Worm (Caenorhabditis elegans): ENCODE measurements around the gene grl-26.
A peak's percentile ranks its signal among the peaks of the same experiment; 100 is the strongest.

The grl-26 gene

DNA sequence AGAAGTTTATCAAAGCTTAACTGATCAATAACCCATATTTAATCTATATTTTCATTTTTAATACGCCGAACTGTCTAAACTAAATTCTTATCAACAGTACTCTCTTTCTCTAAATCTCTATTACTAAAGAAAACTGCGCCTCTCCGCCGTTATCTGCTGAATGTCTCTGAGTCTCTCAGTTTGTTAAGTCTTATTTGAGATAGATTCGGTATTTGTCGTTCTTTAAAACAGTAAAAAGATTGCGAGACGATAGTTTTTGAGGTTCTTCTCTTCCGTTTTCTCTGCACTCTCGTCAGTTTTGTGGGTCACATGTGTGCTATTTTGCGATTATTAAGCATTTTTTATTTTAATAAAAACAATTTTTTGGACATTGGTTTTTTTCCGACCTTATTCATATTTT lies 48.4 kb downstream of the grl-26 start, which contains the start of gene sma-10:
TSS of gene sma-10 (plus strand) at position 236 of the 400 bp plus-strand sequence.
- TF ChIP-seq mdl-1 (tag; optimal IDR thresholded peaks at IDR 0.05) (peak in 1 of 2 experiments; percentile 61), dpl-1 (GFP tag; optimal IDR thresholded peaks at IDR 0.05) (peak; percentile 34), nhr-42 (GFP tag; IDR thresholded peaks at IDR 0.05) (no peak), lin-29 (GFP tag; IDR thresholded peaks at IDR 0.05) (no peak), zip-11 (GFP tag; IDR thresholded peaks at IDR 0.05) (no peak), mep-1 (tag; optimal IDR thresholded peaks at IDR 0.05) (peak; percentile 74), spr-3 (GFP tag; optimal IDR thresholded peaks at IDR 0.05) (no peak), hlh-11 (tag; optimal IDR thresholded peaks at IDR 0.05) (peak; percentile 93), ZK337.2 (GFP tag; IDR thresholded peaks at IDR 0.05) (no peak), lin-15B (tag; optimal IDR thresholded peaks at IDR 0.05) (no peak), nhr-28 (tag; optimal IDR thresholded peaks at IDR 0.05) (peak; percentile 92), D1046.2 (GFP tag; IDR thresholded peaks at IDR 0.05) (no peak), nhr-48 (tag; optimal IDR thresholded peaks at IDR 0.05) (peak; percentile 64), T26A8.4 (GFP tag; IDR thresholded peaks at IDR 0.05) (no peak), mxl-3 (GFP tag; optimal IDR thresholded peaks at IDR 0.05) (peak; percentile 32), tra-1 (GFP tag; IDR thresholded peaks at IDR 0.05) (peak; percentile 15; the same call in 1 of the 2 replicates), nhr-6 (tag; optimal IDR thresholded peaks at IDR 0.05) (no peak), set-16 (GFP tag; IDR thresholded peaks at IDR 0.05) (no peak), zag-1 (tag; optimal IDR thresholded peaks at IDR 0.05) (no peak), snpc-1.2 (GFP tag; IDR thresholded peaks at IDR 0.05) (no peak), snpc-4 (tag; optimal IDR thresholded peaks at IDR 0.05) (no peak), lim-7 (GFP tag; IDR thresholded peaks at IDR 0.05) (no peak), ceh-20 (GFP tag; IDR thresholded peaks at IDR 0.05) (no peak), cey-2 (tag; optimal IDR thresholded peaks at IDR 0.05; ENCODE audit: borderline replicate concordance, insufficient read depth) (peak; percentile 38), daf-19 (GFP tag; conservative IDR thresholded peaks at IDR 0.05) (no peak), daf-8 (GFP tag; IDR thresholded peaks at IDR 0.05) (no peak), zfp-3 (GFP tag; conservative IDR thresholded peaks at IDR 0.05) (no peak), lin-13 (GFP tag; optimal IDR thresholded peaks at IDR 0.05) (no peak), tag-97 (GFP tag; IDR thresholded peaks at IDR 0.05) (no peak), T20F7.1 (GFP tag; optimal IDR thresholded peaks at IDR 0.05) (peak; percentile 54), ama-1 (optimal IDR thresholded peaks at IDR 0.05) (no peak), daf-12 (tag; optimal IDR thresholded peaks at IDR 0.05) (no peak), lin-1 (GFP tag; IDR thresholded peaks at IDR 0.05) (peak; percentile 78; the same call in 1 of the 2 replicates), ZK546.5 (tag; optimal IDR thresholded peaks at IDR 0.05) (no peak), nhr-11 (tag; optimal IDR thresholded peaks at IDR 0.05) (no peak), attf-4 (tag; optimal IDR thresholded peaks at IDR 0.05) (no peak), dve-1 (tag; optimal IDR thresholded peaks at IDR 0.05; ENCODE audit: insufficient read depth) (peak; percentile 98), unc-62 (GFP tag; optimal IDR thresholded peaks at IDR 0.05 in 1 of 2) (peak in 1 of 2 experiments; percentile 49), unc-62 (tag; optimal IDR thresholded peaks at IDR 0.05) (no peak), lir-3 (tag; optimal IDR thresholded peaks at IDR 0.05) (no peak), F37D6.2 (tag; optimal IDR thresholded peaks at IDR 0.05) (no peak), pha-4 (GFP tag; IDR thresholded peaks at IDR 0.05) (peak; percentile 65), pha-4 (tag; optimal IDR thresholded peaks at IDR 0.05) (no peak), ztf-7 (tag; optimal IDR thresholded peaks at IDR 0.05) (no peak), ceh-62 (tag; optimal IDR thresholded peaks at IDR 0.05) (no peak), nhr-102 (tag; optimal IDR thresholded peaks at IDR 0.05) (peak; percentile 58), F44E2.7 (GFP tag; IDR thresholded peaks at IDR 0.05) (no peak), duxl-1 (tag; optimal IDR thresholded peaks at IDR 0.05; ENCODE audit: poor library complexity) (no peak), hif-1 (tag; optimal IDR thresholded peaks at IDR 0.05) (peak in 1 of 2 experiments; percentile 29), php-3 (GFP tag; IDR thresholded peaks at IDR 0.05) (peak; percentile 89), egl-27 (tag; optimal IDR thresholded peaks at IDR 0.05) (no peak), F49E8.2 (tag; optimal IDR thresholded peaks at IDR 0.05; ENCODE audit: borderline replicate concordance) (no peak), ces-1 (GFP tag; optimal IDR thresholded peaks at IDR 0.05) (no peak)
